Fruit fly (Drosophila melanogaster): ENCODE measurements around the gene Neto.

Neto gene

dm6 chrX:13407673-13408072, 38.0 kb upstream of the Neto start:
- no peak for TF ChIP-seq Smox (GFP tag; optimal IDR thresholded peaks at IDR 0.05)
- TF ChIP-seq svp (GFP tag), result peak; percentile 57
- no peak for TF ChIP-seq Hr39 (GFP tag; optimal IDR thresholded peaks at IDR 0.05)
- peak; percentile 38 for TF ChIP-seq Eip93F (GFP tag; optimal IDR thresholded peaks at IDR 0.05)
- no peak for TF ChIP-seq fd59A (GFP tag; optimal IDR thresholded peaks at IDR 0.05)

- no peak for TF ChIP-seq dsx (GFP tag; optimal IDR thresholded peaks at IDR 0.05; ENCODE audit: poor library complexity, severe bottlenecking)
- TF ChIP-seq CG11294 (GFP tag; IDR thresholded peaks at IDR 0.05), result no peak
- peak; percentile 23 for TF ChIP-seq net (GFP tag; optimal IDR thresholded peaks at IDR 0.05)
- peak; percentile 3 for TF ChIP-seq esn (GFP tag; optimal IDR thresholded peaks at IDR 0.05)
- TF ChIP-seq Eip78C (GFP tag), result peak; percentile 63
- TF ChIP-seq CG6163 (GFP tag; IDR thresholded peaks at IDR 0.05), result 0 out of 3 replicates have a peak, but pooled peaks have one; percentile 7
- no peak for TF ChIP-seq topi (GFP tag; optimal IDR thresholded peaks at IDR 0.05)
- TF ChIP-seq Met (GFP tag; optimal IDR thresholded peaks at IDR 0.05), result no peak
- no peak for TF ChIP-seq CG7368 (GFP tag; optimal IDR thresholded peaks at IDR 0.05)
- TF ChIP-seq CG6808 (GFP tag; optimal IDR thresholded peaks at IDR 0.05), result peak; percentile 97
- no peak for TF ChIP-seq vri (GFP tag; optimal IDR thresholded peaks at IDR 0.05)
- peak; percentile 53 for TF ChIP-seq fkh (GFP tag; optimal IDR thresholded peaks at IDR 0.05)
- TF ChIP-seq svp (GFP tag), result no peak
- no peak for TF ChIP-seq Blimp-1 (GFP tag; optimal IDR thresholded peaks at IDR 0.05)
- no peak for TF ChIP-seq CG3919 (GFP tag; optimal IDR thresholded peaks at IDR 0.05)
- no peak for TF ChIP-seq CG6792 (GFP tag; optimal IDR thresholded peaks at IDR 0.05)
- peak in 1 of 2 experiments; percentile 47 for TF ChIP-seq ss (GFP tag; optimal IDR thresholded peaks at IDR 0.05)
- TF ChIP-seq CG8319 (GFP tag; optimal IDR thresholded peaks at IDR 0.05), result no peak
- no peak for TF ChIP-seq Sox14 (GFP tag; optimal IDR thresholded peaks at IDR 0.05)
- TF ChIP-seq Ets96B (tag; optimal IDR thresholded peaks at IDR 0.05), result no peak
- TF ChIP-seq Sox15 (GFP tag; optimal IDR thresholded peaks at IDR 0.05), result no peak
These were observed 34.8 kb upstream of the Neto start for dm6 chrX:13410887-13411286.

- TF ChIP-seq acj6 (GFP tag; optimal IDR thresholded peaks at IDR 0.05) (no peak), spab (GFP tag; optimal IDR thresholded peaks at IDR 0.05) (no peak), svp (GFP tag) (peak; percentile 34), CG6854 (GFP tag; optimal IDR thresholded peaks at IDR 0.05) (peak; percentile 48), dac (GFP tag; optimal IDR thresholded peaks at IDR 0.05) (no peak), CG10631 (GFP tag; optimal IDR thresholded peaks at IDR 0.05) (no peak), Hr4 (GFP tag; optimal IDR thresholded peaks at IDR 0.05) (no peak), ss (GFP tag; optimal IDR thresholded peaks at IDR 0.05) (peak; percentile 14 to 23), CG16779 (tag; optimal IDR thresholded peaks at IDR 0.05) (no peak), salr (GFP tag; optimal IDR thresholded peaks at IDR 0.05) (peak in 1 of 2 experiments; percentile 32), Eip78C (GFP tag) (peak; percentile 61), topi (GFP tag; optimal IDR thresholded peaks at IDR 0.05) (no peak), Gug (GFP tag; IDR thresholded peaks at IDR 0.05) (no peak), eg (GFP tag; IDR thresholded peaks at IDR 0.05) (peak; percentile 9; the same call in 1 of the 3 replicates), Hr38 (GFP tag; optimal IDR thresholded peaks at IDR 0.05) (no peak), Lpt (GFP tag; optimal IDR thresholded peaks at IDR 0.05) (no peak), CG6163 (GFP tag; IDR thresholded peaks at IDR 0.05) (peak; percentile 57; the same call in 2 of the 3 replicates), Blimp-1 (GFP tag; optimal IDR thresholded peaks at IDR 0.05) (no peak), CG11762 (GFP tag; optimal IDR thresholded peaks at IDR 0.05; ENCODE audit: insufficient read depth) (no peak), CG9139 (GFP tag; optimal IDR thresholded peaks at IDR 0.05) (no peak), Sox102F (GFP tag; optimal IDR thresholded peaks at IDR 0.05) (peak; percentile 32), CG10669 (GFP tag; optimal IDR thresholded peaks at IDR 0.05) (no peak), CG3032 (tag; optimal IDR thresholded peaks at IDR 0.05) (no peak), CG34406 (GFP tag; optimal IDR thresholded peaks at IDR 0.05) (no peak), CG8119 (GFP tag; IDR thresholded peaks at IDR 0.05) (no peak), Ets21C (GFP tag; optimal IDR thresholded peaks at IDR 0.05) (no peak), CG32006 (GFP tag; optimal IDR thresholded peaks at IDR 0.05) (peak; percentile 45), CG6792 (GFP tag; optimal IDR thresholded peaks at IDR 0.05) (no peak), dsx (GFP tag; optimal IDR thresholded peaks at IDR 0.05; ENCODE audit: poor library complexity, severe bottlenecking) (no peak), CG15336 (GFP tag; IDR thresholded peaks at IDR 0.05) (peak; percentile 43; the same call in 1 of the 2 replicates), esn (GFP tag; optimal IDR thresholded peaks at IDR 0.05) (peak; percentile 10)
These were observed 34.2 kb upstream of the Neto start for dm6 chrX:13411376-13411973.
